Worm (Caenorhabditis elegans): Measurements from ENCODE around the gene T04C9.1.

T04C9.1 gene

DNA sequence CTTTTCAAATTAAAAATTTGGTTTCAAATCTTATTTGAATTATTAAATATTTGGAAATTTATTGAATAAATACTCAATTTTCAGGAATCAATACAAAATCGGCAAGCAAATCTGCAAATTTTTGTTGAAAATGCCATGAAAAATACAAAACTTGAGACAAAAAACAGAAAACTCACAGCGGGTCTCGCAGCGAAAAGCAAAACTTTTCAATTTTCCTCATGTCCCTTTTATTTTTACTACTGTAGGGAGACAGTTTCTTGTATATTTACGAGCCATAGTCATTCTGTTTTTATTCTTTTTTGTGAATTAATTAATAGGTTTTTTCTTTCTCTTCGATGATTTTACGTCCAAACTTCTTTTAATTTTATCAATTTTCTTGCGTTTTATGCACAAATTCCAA, 4.6 kb upstream of the T04C9.1 start:
- TF ChIP-seq ceh-83 (GFP tag; optimal IDR thresholded peaks at IDR 0.05) (peak; percentile 41), flh-1 (GFP tag; optimal IDR thresholded peaks at IDR 0.05) (no peak)

DNA sequence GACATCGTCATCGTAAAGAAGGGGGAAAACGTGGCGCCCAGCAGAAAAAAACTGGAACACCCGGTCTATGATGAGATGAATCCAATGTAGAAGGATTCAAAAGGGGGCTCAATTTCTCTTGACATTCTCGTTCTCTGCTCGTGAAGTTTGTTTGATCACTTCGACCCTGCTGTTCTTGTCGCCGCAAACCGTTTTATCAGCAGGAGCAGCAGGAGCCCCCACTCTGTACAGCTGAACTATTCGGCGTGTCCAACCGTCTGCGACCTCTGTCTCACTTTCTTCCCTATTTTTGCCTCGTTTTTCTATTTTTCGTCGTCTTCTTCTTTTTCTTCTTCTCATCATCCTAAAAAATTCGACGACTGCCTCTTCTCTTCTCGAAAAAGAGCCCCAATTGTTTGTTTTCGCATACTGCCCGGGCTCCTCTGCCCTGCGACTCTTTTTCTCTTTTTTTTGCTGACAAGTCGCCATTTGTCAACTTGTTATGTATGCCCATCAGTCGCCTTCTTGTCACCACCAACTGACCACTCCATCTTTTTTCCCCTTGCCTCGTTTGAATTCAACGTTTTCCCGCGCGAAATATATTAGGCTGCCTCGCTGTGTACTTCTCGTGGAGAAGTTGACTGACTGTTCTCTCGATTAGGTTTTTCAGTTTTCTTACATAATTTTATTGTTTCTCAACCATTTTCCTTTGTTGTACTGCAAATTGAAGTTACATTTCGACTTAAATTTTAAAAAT, 3.9 kb upstream of the T04C9.1 start:
- peak; percentile 22 for TF ChIP-seq ces-1 (GFP tag; optimal IDR thresholded peaks at IDR 0.05)
- TF ChIP-seq mab-5 (tag; optimal IDR thresholded peaks at IDR 0.05): no peak
- peak; percentile 71 for TF ChIP-seq unc-62 (GFP tag; optimal IDR thresholded peaks at IDR 0.05)
- no peak for TF ChIP-seq mls-2 (tag; optimal IDR thresholded peaks at IDR 0.05)
- TF ChIP-seq ham-2 (GFP tag; optimal IDR thresholded peaks at IDR 0.05): no peak
- peak; percentile 35 for TF ChIP-seq hlh-1 (tag; optimal IDR thresholded peaks at IDR 0.05)
- no peak for TF ChIP-seq flh-1 (GFP tag; optimal IDR thresholded peaks at IDR 0.05)

ce11 chrIII:5990090-5990489, 2.9 kb upstream of the T04C9.1 start:
- no peak for TF ChIP-seq nhr-2 (tag; optimal IDR thresholded peaks at IDR 0.05)
- no peak for TF ChIP-seq lin-32 (GFP tag; optimal IDR thresholded peaks at IDR 0.05)
- TF ChIP-seq bed-3 (GFP tag; optimal IDR thresholded peaks at IDR 0.05): no peak

- TF ChIP-seq elt-3 (tag; optimal IDR thresholded peaks at IDR 0.05) (no peak), mab-5 (tag; optimal IDR thresholded peaks at IDR 0.05) (no peak), unc-62 (GFP tag; optimal IDR thresholded peaks at IDR 0.05) (peak; percentile 51), elt-1 (tag; optimal IDR thresholded peaks at IDR 0.05; ENCODE audit: borderline replicate concordance, insufficient read depth) (peak; percentile 12)
Observed at ce11 chrIII:5991142-5991930, 1.7 kb upstream of the T04C9.1 start, which contains the start of gene T04C9.2. Gene T04C9.2 (plus strand): TSS chrIII:5991880.

DNA sequence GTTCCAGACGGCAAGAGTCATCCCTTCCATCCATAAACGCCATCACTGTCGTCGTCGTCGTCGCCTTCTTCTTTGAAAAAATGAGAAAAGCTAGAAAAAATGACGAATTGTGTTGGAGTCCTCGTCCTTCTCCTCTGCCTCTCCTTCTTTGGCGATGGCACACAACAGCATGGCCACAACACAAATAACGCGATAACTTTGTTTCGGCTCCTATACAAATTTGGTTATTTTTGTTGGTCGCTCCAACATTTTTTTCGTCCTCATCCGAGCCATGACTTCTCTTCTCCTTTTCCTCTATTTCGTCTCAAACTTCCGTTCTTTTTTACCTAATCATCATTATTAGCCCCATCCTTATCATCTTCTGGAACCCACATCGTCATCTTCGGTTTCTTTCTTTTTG, 970 bp upstream of the T04C9.1 start:
- peak; percentile 3 for TF ChIP-seq sptf-1 (tag; optimal IDR thresholded peaks at IDR 0.05)
- TF ChIP-seq nhr-28 (tag; optimal IDR thresholded peaks at IDR 0.05): no peak
- TF ChIP-seq ces-1 (GFP tag; optimal IDR thresholded peaks at IDR 0.05): peak; percentile 94

ce11 chrIII:5998640-5999039, 5.6 kb downstream of the T04C9.1 start:
- TF ChIP-seq ham-2 (GFP tag; optimal IDR thresholded peaks at IDR 0.05) (no peak), sptf-1 (tag; optimal IDR thresholded peaks at IDR 0.05) (no peak), lin-32 (GFP tag; optimal IDR thresholded peaks at IDR 0.05) (no peak), pha-4 (tag; optimal IDR thresholded peaks at IDR 0.05) (no peak), unc-120 (tag; optimal IDR thresholded peaks at IDR 0.05; ENCODE audit: poor library complexity, severe bottlenecking) (no peak), ceh-39 (tag; optimal IDR thresholded peaks at IDR 0.05) (no peak), nhr-76 (tag; optimal IDR thresholded peaks at IDR 0.05) (no peak), mls-2 (tag; optimal IDR thresholded peaks at IDR 0.05) (no peak), zip-8 (tag; optimal IDR thresholded peaks at IDR 0.05) (no peak), lin-13 (tag; optimal IDR thresholded peaks at IDR 0.05) (no peak), flh-1 (GFP tag; optimal IDR thresholded peaks at IDR 0.05) (no peak), elt-1 (tag; optimal IDR thresholded peaks at IDR 0.05; ENCODE audit: borderline replicate concordance, insufficient read depth) (no peak), M03D4.4 (tag; optimal IDR thresholded peaks at IDR 0.05) (no peak), hlh-1 (tag; optimal IDR thresholded peaks at IDR 0.05) (no peak), nhr-12 (tag; optimal IDR thresholded peaks at IDR 0.05) (no peak), snpc-4 (tag; optimal IDR thresholded peaks at IDR 0.05) (no peak), tbx-8 (GFP tag; optimal IDR thresholded peaks at IDR 0.05) (no peak), ceh-43 (GFP tag; optimal IDR thresholded peaks at IDR 0.05) (no peak)

DNA sequence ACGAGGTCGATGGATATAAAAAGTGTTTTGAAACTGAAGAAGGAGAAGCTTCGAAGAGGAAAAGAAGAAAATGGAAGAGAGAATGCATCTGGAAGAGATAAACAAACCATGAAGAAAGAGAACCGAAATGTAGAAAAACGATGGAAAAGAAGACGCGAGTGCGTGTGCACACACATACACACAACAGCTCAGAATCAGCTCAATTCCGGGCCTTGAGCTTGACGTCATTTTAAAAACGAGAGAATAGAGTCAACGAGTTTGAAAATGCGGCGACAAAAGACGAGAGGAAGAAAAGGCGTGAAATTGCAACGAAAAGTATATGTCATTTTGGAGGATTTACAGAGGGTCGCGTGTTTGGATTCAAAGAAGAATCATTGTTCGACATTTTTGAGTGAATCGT, 6.6 kb downstream of the T04C9.1 start:
- TF ChIP-seq mab-5 (tag; optimal IDR thresholded peaks at IDR 0.05): no peak
- TF ChIP-seq blmp-1 (tag; optimal IDR thresholded peaks at IDR 0.05): no peak
- no peak for TF ChIP-seq zip-8 (tag; optimal IDR thresholded peaks at IDR 0.05)
- peak; percentile 24 for TF ChIP-seq ces-1 (GFP tag; optimal IDR thresholded peaks at IDR 0.05)
- no peak for TF ChIP-seq snpc-4 (tag; optimal IDR thresholded peaks at IDR 0.05)

Measured in whole organism, mixed stage, embryonic.